Worm (Caenorhabditis elegans) whole organism, late embryonic: ENCODE data around the gene F42C5.5.

Experiments used
- gmeb-2 ChIP-seq: sonication (generic microtip); optimal IDR thresholded peaks from 2 replicates; lab custom pipeline; 2016; ENCODE audit warnings: missing genetic modification characterization, inconsistent platforms, missing compliant biosample characterization
- pha-4 ChIP-seq: fragments of 150-350 bp; optimal IDR thresholded peaks from 2 replicates; lab custom pipeline; 2018; ENCODE audit warnings: missing biosample characterization, missing genetic modification reagents, missing genetic modification characterization
- pqm-1 ChIP-seq: sonication (generic microtip); optimal IDR thresholded peaks from 2 replicates; lab custom pipeline; 2016; ENCODE audit warnings: missing genetic modification characterization, missing compliant biosample characterization
- tbx-7 ChIP-seq: sonication (generic microtip); optimal IDR thresholded peaks from 2 replicates; lab custom pipeline; 2016; ENCODE audit warnings: missing genotype, missing genetic modification characterization, missing compliant biosample characterization

ce11 chrIV:7316613-7317153 lies 22.7 kb upstream of the F42C5.5 start, which contains the start of gene F42C5.9:
- no peak for TF ChIP-seq tbx-7 (tag; lab: Kevin White, UChicago)
- no peak for TF ChIP-seq pha-4 (tag; lab: Kevin White, UChicago)
- no peak for TF ChIP-seq gmeb-2 (tag; lab: Kevin White, UChicago)
- TF ChIP-seq pqm-1 (tag; lab: Kevin White, UChicago) = no peak
